Worm (Caenorhabditis elegans): Measurements from ENCODE around the gene fbxa-156.

Gene fbxa-156

DNA sequence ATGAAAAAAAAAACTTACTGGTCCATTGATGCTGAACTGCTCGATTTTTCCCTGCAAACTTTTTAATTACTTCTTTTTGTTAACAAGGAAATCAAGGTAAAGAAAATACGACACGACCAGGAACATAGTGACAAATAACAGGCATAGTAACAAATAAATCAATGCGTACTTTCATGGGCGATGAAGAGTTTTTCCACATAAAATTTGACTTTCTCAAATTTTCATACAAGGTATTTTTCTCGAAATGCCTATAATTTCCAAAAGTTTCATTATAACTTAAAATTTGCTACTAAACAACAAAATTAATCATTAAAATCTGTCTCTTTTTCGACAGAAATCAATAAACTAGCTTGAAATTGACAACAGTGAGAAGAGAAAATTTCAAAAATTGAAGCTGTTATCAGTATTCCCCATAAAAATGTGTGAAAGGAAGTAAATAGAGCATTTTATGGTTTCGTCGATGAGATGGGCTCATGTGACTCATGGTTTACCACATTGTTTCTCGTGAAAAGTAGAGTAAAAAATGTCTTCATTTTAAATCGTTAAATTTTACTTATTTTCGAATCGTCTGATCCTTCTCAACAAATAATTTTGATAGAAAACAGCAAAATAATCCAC is at the start of gene fbxa-156:
fbxa-156 (minus strand) TSS at position 51 of the 618 bp plus-strand sequence.
- TF ChIP-seq nhr-80 (tag; optimal IDR thresholded peaks at IDR 0.05), result peak; percentile 1
- TF ChIP-seq ztf-18 (tag; optimal IDR thresholded peaks at IDR 0.05), result no peak
- TF ChIP-seq madf-10 (tag; optimal IDR thresholded peaks at IDR 0.05), result no peak
- no peak for TF ChIP-seq mes-4 (tag; optimal IDR thresholded peaks at IDR 0.05)

ce11 chrV:17945460-17945859 is 48.9 kb upstream of the fbxa-156 start:
- 0 out of 2 replicates have a peak, but pooled peaks have one; percentile 12 for TF ChIP-seq lin-26 (GFP tag; IDR thresholded peaks at IDR 0.05)
- TF ChIP-seq attf-3 (GFP tag; conservative IDR thresholded peaks at IDR 0.05), result no peak
- TF ChIP-seq dpl-1 (GFP tag; optimal IDR thresholded peaks at IDR 0.05), result no peak
- TF ChIP-seq nhr-179 (tag; optimal IDR thresholded peaks at IDR 0.05), result no peak
- no peak for TF ChIP-seq ama-1 (optimal IDR thresholded peaks at IDR 0.05)
- TF ChIP-seq ama-1 (GFP tag; optimal IDR thresholded peaks at IDR 0.05), result no peak
- no peak for TF ChIP-seq hrde-1 (tag; optimal IDR thresholded peaks at IDR 0.05; ENCODE audit: borderline replicate concordance)
- TF ChIP-seq ztf-26 (tag; optimal IDR thresholded peaks at IDR 0.05), result no peak
- TF ChIP-seq hlh-12 (tag; optimal IDR thresholded peaks at IDR 0.05), result no peak
- no peak for TF ChIP-seq ztf-6 (GFP tag; IDR thresholded peaks at IDR 0.05)
- 0 out of 2 replicates have a peak, but pooled peaks have one; percentile 6 for TF ChIP-seq zfh-2 (GFP tag; conservative IDR thresholded peaks at IDR 0.05)
- TF ChIP-seq sptf-2 (GFP tag; optimal IDR thresholded peaks at IDR 0.05), result no peak
- TF ChIP-seq K12H6.12 (tag; optimal IDR thresholded peaks at IDR 0.05), result no peak
- peak; percentile 56; the same call in 1 of the 2 replicates for TF ChIP-seq egrh-3 (GFP tag; IDR thresholded peaks at IDR 0.05)
- TF ChIP-seq ZK185.1 (tag; optimal IDR thresholded peaks at IDR 0.05; ENCODE audit: poor library complexity, severe bottlenecking), result no peak
- no peak for TF ChIP-seq him-1 (tag; optimal IDR thresholded peaks at IDR 0.05)
- no peak for TF ChIP-seq ceh-100 (GFP tag; IDR thresholded peaks at IDR 0.05)
- TF ChIP-seq F23B12.7 (tag; optimal IDR thresholded peaks at IDR 0.05; ENCODE audit: insufficient read depth), result no peak
- TF ChIP-seq gei-17 (GFP tag; optimal IDR thresholded peaks at IDR 0.05), result no peak
- TF ChIP-seq lin-54 (GFP tag; optimal IDR thresholded peaks at IDR 0.05), result no peak

ce11 chrV:17944849-17945452 is 48.4 kb upstream of the fbxa-156 start:
- 0 out of 2 replicates have a peak, but pooled peaks have one; percentile 6 for TF ChIP-seq zfh-2 (GFP tag; conservative IDR thresholded peaks at IDR 0.05)
- peak; percentile 69; the same call in 1 of the 2 replicates for TF ChIP-seq egrh-3 (GFP tag; IDR thresholded peaks at IDR 0.05)
- no peak for TF ChIP-seq chd-7 (tag; optimal IDR thresholded peaks at IDR 0.05)
- no peak for TF ChIP-seq lir-1 (GFP tag; conservative IDR thresholded peaks at IDR 0.05)

DNA sequence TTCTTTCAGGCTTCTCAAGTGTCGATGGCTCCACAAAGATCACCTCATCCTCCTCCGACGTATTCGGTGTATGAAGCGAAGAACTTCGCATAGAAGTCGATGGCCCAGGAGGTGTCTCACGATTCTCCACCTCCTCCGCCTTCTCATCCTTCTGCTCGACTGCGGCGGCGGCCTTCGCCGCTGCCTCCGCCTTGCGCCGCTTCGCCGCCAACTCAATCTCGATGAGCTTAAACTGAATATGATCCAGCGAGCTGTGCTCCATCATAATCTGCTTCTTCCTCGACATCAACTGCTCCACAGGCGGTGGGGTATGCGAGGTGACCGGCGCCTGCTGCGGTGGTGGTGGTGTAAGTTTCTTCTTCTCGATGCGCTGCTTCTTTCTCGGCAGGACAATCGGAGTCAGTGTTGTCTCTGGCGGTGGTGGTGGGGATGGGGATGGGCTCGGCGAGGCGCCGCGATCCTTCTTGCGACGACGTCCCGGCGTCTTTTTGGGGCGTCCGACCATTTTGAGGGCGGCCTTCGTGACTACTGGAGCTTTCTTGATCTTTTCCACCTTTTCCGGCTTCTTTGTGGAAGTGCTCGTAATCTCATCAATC is 47.4 kb upstream of the fbxa-156 start:
- TF ChIP-seq F37B4.10 (GFP tag; IDR thresholded peaks at IDR 0.05) (0 out of 2 replicates have a peak, but pooled peaks have one; percentile 23), bed-1 (GFP tag; IDR thresholded peaks at IDR 0.05) (0 out of 2 replicates have a peak, but pooled peaks have one; percentile 61), C17E4.6 (GFP tag; IDR thresholded peaks at IDR 0.05) (no peak), snpc-1.3 (tag; optimal IDR thresholded peaks at IDR 0.05; ENCODE audit: insufficient read depth) (no peak), cebp-1 (GFP tag; IDR thresholded peaks at IDR 0.05) (no peak), cebp-1 (tag; optimal IDR thresholded peaks at IDR 0.05) (no peak), zim-3 (tag; optimal IDR thresholded peaks at IDR 0.05) (no peak), F23B12.7 (tag; optimal IDR thresholded peaks at IDR 0.05; ENCODE audit: insufficient read depth) (no peak), egrh-3 (GFP tag; IDR thresholded peaks at IDR 0.05) (peak; percentile 74), madf-8 (GFP tag; conservative IDR thresholded peaks at IDR 0.05) (no peak), nhr-90 (tag; optimal IDR thresholded peaks at IDR 0.05) (no peak), nfyb-1 (GFP tag; IDR thresholded peaks at IDR 0.05) (no peak), madf-3 (GFP tag; IDR thresholded peaks at IDR 0.05) (0 out of 2 replicates have a peak, but pooled peaks have one; percentile 9), rec-8 (tag; optimal IDR thresholded peaks at IDR 0.05) (no peak), zfh-2 (GFP tag; conservative IDR thresholded peaks at IDR 0.05) (peak; percentile 85), F22D6.2 (tag; optimal IDR thresholded peaks at IDR 0.05) (no peak), nhr-80 (tag; optimal IDR thresholded peaks at IDR 0.05) (no peak), ztf-25 (GFP tag; IDR thresholded peaks at IDR 0.05) (no peak), ztf-6 (GFP tag; IDR thresholded peaks at IDR 0.05) (no peak), B0261.1 (tag; optimal IDR thresholded peaks at IDR 0.05) (no peak), lin-54 (GFP tag; optimal IDR thresholded peaks at IDR 0.05) (no peak)

Data from whole organism, young adult.